Fruit fly (Drosophila melanogaster) whole organism, prepupa: ENCODE results near the gene CG15373.

ENCODE experiments used
- CG10669 ChIP-seq: fragments of 200-800 bp; sonication (Bioruptor generic); optimal IDR thresholded peaks from 3 replicates; lab custom pipeline; 2018; ENCODE audit warnings: missing biosample characterization, mild to moderate bottlenecking, missing genetic modification characterization, moderate library complexity
- CG11294 ChIP-seq: fragments of 200-800 bp; sonication (Bioruptor generic); IDR thresholded peaks from 2 replicates; pipeline ENCODE4 v1.3.6; 2022; ENCODE audit warnings: missing biosample characterization, missing genetic modification characterization
- CG11762 ChIP-seq: fragments of 200-800 bp; sonication (Bioruptor generic); optimal IDR thresholded peaks from 3 replicates; lab custom pipeline; 2016; ENCODE audit warnings: missing biosample characterization, missing genetic modification characterization; ENCODE audit not compliant: insufficient read depth
- CG11902 ChIP-seq: fragments of 200-800 bp; sonication (Bioruptor generic); optimal IDR thresholded peaks from 3 replicates; lab custom pipeline; 2016; ENCODE audit warnings: missing biosample characterization, missing genetic modification characterization
- CG15336 ChIP-seq: fragments of 200-800 bp; sonication (Bioruptor generic); IDR thresholded peaks from 2 replicates; pipeline ENCODE4 v1.3.6; 2022; ENCODE audit warnings: missing biosample characterization, missing genetic modification characterization
- CG1621 ChIP-seq: fragments of 200-800 bp; sonication (Bioruptor generic); optimal IDR thresholded peaks from 3 replicates; lab custom pipeline; 2018; ENCODE audit warnings: missing biosample characterization, mild to moderate bottlenecking, missing genetic modification characterization
- CG34406 ChIP-seq: fragments of 200-800 bp; sonication (Bioruptor generic); optimal IDR thresholded peaks from 3 replicates; lab custom pipeline; 2016; ENCODE audit warnings: missing biosample characterization, missing genetic modification characterization
- CG3919 ChIP-seq: fragments of 200-800 bp; sonication (Bioruptor generic); optimal IDR thresholded peaks from 3 replicates; lab custom pipeline; 2016; ENCODE audit warnings: missing biosample characterization, missing genetic modification characterization
- CG4318 ChIP-seq: fragments of 200-800 bp; sonication (Bioruptor generic); optimal IDR thresholded peaks from 3 replicates; lab custom pipeline; 2017; ENCODE audit warnings: missing biosample characterization, mild to moderate bottlenecking, missing genetic modification characterization
- CG6163 ChIP-seq: fragments of 200-800 bp; sonication (Bioruptor generic); IDR thresholded peaks from 3 replicates; pipeline ENCODE4 v1.3.6; 2022; ENCODE audit warnings: missing biosample characterization, missing genetic modification characterization
- CG6276 ChIP-seq: fragments of 200-800 bp; sonication (Bioruptor generic); optimal IDR thresholded peaks from 2 replicates; lab custom pipeline; 2017; ENCODE audit warnings: missing biosample characterization, mild to moderate bottlenecking, missing genetic modification characterization
- CG6808 ChIP-seq: fragments of 200-800 bp; sonication (Bioruptor generic); optimal IDR thresholded peaks from 3 replicates; lab custom pipeline; 2017; ENCODE audit warnings: missing biosample characterization, missing genetic modification characterization, mild to moderate bottlenecking, moderate library complexity, missing genetic modification reagents
- CG6854 ChIP-seq: fragments of 200-800 bp; sonication (Bioruptor generic); optimal IDR thresholded peaks from 2 replicates; lab custom pipeline; 2017; ENCODE audit warnings: missing biosample characterization, mild to moderate bottlenecking, missing genetic modification characterization
- CG7368 ChIP-seq: fragments of 200-800 bp; sonication (Bioruptor generic); optimal IDR thresholded peaks from 3 replicates; lab custom pipeline; 2016; ENCODE audit warnings: missing biosample characterization, missing genetic modification characterization
- CG8119 ChIP-seq: fragments of 200-800 bp; sonication (Bioruptor generic); IDR thresholded peaks from 3 replicates; pipeline ENCODE4 v1.3.6; 2022; ENCODE audit warnings: missing biosample characterization, missing genetic modification characterization
- CG8632 ChIP-seq: fragments of 200-800 bp; sonication (Bioruptor generic); optimal IDR thresholded peaks from 3 replicates; lab custom pipeline; 2016; ENCODE audit warnings: missing biosample characterization, missing genetic modification characterization
- CG9139 ChIP-seq: fragments of 200-800 bp; sonication (Bioruptor generic); optimal IDR thresholded peaks from 3 replicates; lab custom pipeline; 2017; ENCODE audit warnings: missing biosample characterization, mild to moderate bottlenecking, missing genetic modification characterization
- Eip75B ChIP-seq: fragments of 200-800 bp; sonication (Bioruptor generic); optimal IDR thresholded peaks from 3 replicates; lab custom pipeline; 2016; ENCODE audit warnings: missing biosample characterization, missing genetic modification characterization
- Eip78C ChIP-seq: fragments of 200-800 bp; sonication (Bioruptor generic); peaks from one replicate; lab custom pipeline; 2016; ENCODE audit warnings: missing biosample characterization, missing genetic modification characterization
- Hr39 ChIP-seq: fragments of 200-800 bp; sonication (Bioruptor generic); optimal IDR thresholded peaks from 2 replicates; lab custom pipeline; 2016; ENCODE audit warnings: missing biosample characterization, missing genetic modification characterization
- Hr4 ChIP-seq: fragments of 200-800 bp; sonication (Bioruptor generic); optimal IDR thresholded peaks from 3 replicates; lab custom pipeline; 2016; ENCODE audit warnings: missing biosample characterization, missing genetic modification characterization
- Lpt ChIP-seq: fragments of 200-800 bp; sonication (Bioruptor generic); optimal IDR thresholded peaks from 3 replicates; lab custom pipeline; 2016; ENCODE audit warnings: missing biosample characterization, missing genetic modification characterization
- Met ChIP-seq: fragments of 200-800 bp; sonication (Bioruptor generic); optimal IDR thresholded peaks from 3 replicates; lab custom pipeline; 2016; ENCODE audit warnings: missing biosample characterization, missing genetic modification characterization
- Smox ChIP-seq: fragments of 200-800 bp; sonication (Bioruptor generic); optimal IDR thresholded peaks from 3 replicates; lab custom pipeline; 2016; ENCODE audit warnings: missing biosample characterization, missing genetic modification characterization
- Sox14 ChIP-seq: fragments of 200-800 bp; sonication (Bioruptor generic); optimal IDR thresholded peaks from 3 replicates; lab custom pipeline; 2016; ENCODE audit warnings: missing biosample characterization, missing genetic modification characterization
- achi ChIP-seq: fragments of 200-800 bp; sonication (Bioruptor generic); optimal IDR thresholded peaks from 3 replicates; lab custom pipeline; 2016; ENCODE audit warnings: missing biosample characterization, missing genetic modification characterization
- acj6 ChIP-seq: fragments of 200-800 bp; sonication (Bioruptor generic); optimal IDR thresholded peaks from 3 replicates; lab custom pipeline; 2016; ENCODE audit warnings: missing biosample characterization, missing genetic modification characterization
- cyc ChIP-seq: fragments of 200-800 bp; sonication (Bioruptor generic); optimal IDR thresholded peaks from 3 replicates; lab custom pipeline; 2016; ENCODE audit warnings: missing biosample characterization, missing genetic modification characterization
- dsx ChIP-seq: fragments of 200-800 bp; optimal IDR thresholded peaks from 3 replicates; lab custom pipeline; 2019; ENCODE audit warnings: missing biosample characterization, mild to moderate bottlenecking, missing genetic modification characterization, moderate library complexity; ENCODE audit not compliant: poor library complexity, severe bottlenecking
- eg ChIP-seq: fragments of 200-800 bp; sonication (Bioruptor generic); IDR thresholded peaks from 3 replicates; pipeline ENCODE4 v1.3.6; 2022; ENCODE audit warnings: missing biosample characterization, missing genetic modification characterization
- fd59A ChIP-seq: fragments of 200-800 bp; sonication (Bioruptor generic); optimal IDR thresholded peaks from 2 replicates; lab custom pipeline; 2017; ENCODE audit warnings: missing biosample characterization, mild to moderate bottlenecking, missing genetic modification characterization, missing genetic modification reagents
- fd85E ChIP-seq: fragments of 200-800 bp; sonication (Bioruptor generic); optimal IDR thresholded peaks from 3 replicates; lab custom pipeline; 2016; ENCODE audit warnings: missing biosample characterization, missing genetic modification characterization
- pdm3 ChIP-seq: fragments of 200-800 bp; sonication (Bioruptor generic); optimal IDR thresholded peaks from 3 replicates; lab custom pipeline; 2016; ENCODE audit warnings: missing biosample characterization, missing genetic modification characterization
- salr ChIP-seq, 2 experiments: fragments of 200-800 bp; sonication (Bioruptor generic); optimal IDR thresholded peaks; 3 replicates each; lab custom pipeline; 2016 to 2018; ENCODE audit warnings: missing biosample characterization in 2 of 2, missing genetic modification characterization in 2 of 2, mild to moderate bottlenecking in 1 of 2
- spab ChIP-seq: fragments of 200-800 bp; sonication (Bioruptor generic); optimal IDR thresholded peaks from 2 replicates; lab custom pipeline; 2017; ENCODE audit warnings: missing biosample characterization, mild to moderate bottlenecking, missing genetic modification characterization, missing genetic modification reagents
- vri ChIP-seq: fragments of 200-800 bp; sonication (Bioruptor generic); optimal IDR thresholded peaks from 3 replicates; lab custom pipeline; 2016; ENCODE audit warnings: missing biosample characterization, mild to moderate bottlenecking, missing genetic modification characterization

Gene CG15373

dm6 chrX:18018437-18019100, 25.2 kb upstream of the CG15373 start:
- TF ChIP-seq CG11294 (no peak), Hr39 (no peak), CG1621 (tag; lab: Kevin White, UChicago) (no peak), Met (no peak), spab (GFP tag; lab: Kevin White, UChicago) (no peak), CG8632 (GFP tag; lab: Kevin White, UChicago) (no peak), CG6854 (GFP tag; lab: Kevin White, UChicago) (no peak), achi (no peak), Eip78C (GFP tag; lab: Kevin White, UChicago) (no peak), CG3919 (GFP tag; lab: Kevin White, UChicago) (no peak), CG34406 (GFP tag; lab: Kevin White, UChicago) (no peak), CG7368 (GFP tag; lab: Kevin White, UChicago) (no peak), cyc (GFP tag; lab: Kevin White, UChicago) (no peak), CG11902 (GFP tag; lab: Kevin White, UChicago) (no peak), fd85E (GFP tag; lab: Kevin White, UChicago) (no peak), Eip75B (GFP tag; lab: Kevin White, UChicago) (no peak), vri (GFP tag; lab: Kevin White, UChicago) (no peak)

dm6 chrX:18023615-18024163, 20.1 kb upstream of the CG15373 start, which contains the start of gene CG6867:
TSS of gene CG6867 (plus strand) at chrX:18023870.
- peak; percentile 11 for TF ChIP-seq Eip78C (GFP tag; lab: Kevin White, UChicago)
- peak; percentile 26; the same call in 1 of the 2 replicates for TF ChIP-seq CG15336 (GFP tag; lab: Robert Waterston, UW)
- TF ChIP-seq achi: no peak
- no peak for TF ChIP-seq Smox (GFP tag; lab: Kevin White, UChicago)
- no peak for TF ChIP-seq pdm3
- no peak for TF ChIP-seq fd59A (GFP tag; lab: Kevin White, UChicago)
- no peak for TF ChIP-seq CG10669
- no peak for TF ChIP-seq CG3919 (GFP tag; lab: Kevin White, UChicago)

- TF ChIP-seq Hr4 (GFP tag; lab: Kevin White, UChicago) (no peak), CG6808 (no peak), fd59A (GFP tag; lab: Kevin White, UChicago) (no peak), salr (GFP tag; optimal IDR thresholded peaks at IDR 0.05; lab: Kevin White, UChicago) (no peak), Sox14 (no peak), vri (GFP tag; lab: Kevin White, UChicago) (no peak), Hr39 (no peak), CG6276 (GFP tag; lab: Kevin White, UChicago) (no peak), CG34406 (GFP tag; lab: Kevin White, UChicago) (no peak), spab (GFP tag; lab: Kevin White, UChicago) (no peak), dsx (GFP tag; lab: Kevin White, UChicago) (no peak), acj6 (GFP tag; lab: Kevin White, UChicago) (no peak), Smox (GFP tag; lab: Kevin White, UChicago) (no peak), CG9139 (GFP tag; lab: Kevin White, UChicago) (no peak)
These were observed 8.3 kb downstream of the CG15373 start for dm6 chrX:18052135-18052534.

dm6 chrX:18057202-18057601, 13.4 kb downstream of the CG15373 start:
- TF ChIP-seq Lpt (GFP tag; lab: Kevin White, UChicago) (peak; percentile 7), CG8119 (peak; percentile 51; the same call in 2 of the 3 replicates), CG6808 (no peak), CG6163 (GFP tag; lab: Robert Waterston, UW) (0 out of 3 replicates have a peak, but pooled peaks have one; percentile 26), CG6276 (GFP tag; lab: Kevin White, UChicago) (peak; percentile 75), CG6854 (GFP tag; lab: Kevin White, UChicago) (no peak), eg (peak; percentile 58; the same call in 2 of the 3 replicates), achi (no peak), CG4318 (GFP tag; lab: Kevin White, UChicago) (no peak), CG15336 (GFP tag; lab: Robert Waterston, UW) (peak; percentile 50), CG10669 (no peak), CG11762 (GFP tag; lab: Kevin White, UChicago) (no peak)
